Worm (Caenorhabditis elegans) whole organism, L2 larva: ENCODE data around the gene F47B8.1.

ENCODE experiments used
- F13H6.1 ChIP-seq: sonication (generic microtip); optimal IDR thresholded peaks from 2 replicates; lab custom pipeline; 2016; ENCODE audit warnings: missing genetic modification characterization, missing compliant biosample characterization
- R02D3.7 ChIP-seq: fragments of 150-350 bp; optimal IDR thresholded peaks from 2 replicates; lab custom pipeline; 2014; ENCODE audit warnings: missing biosample characterization, missing genetic modification characterization
- Y55F3AM.14 ChIP-seq: fragments of 200-800 bp; sonication (Bioruptor generic); optimal IDR thresholded peaks from 2 replicates; lab custom pipeline; 2018; ENCODE audit warnings: mild to moderate bottlenecking, missing genetic modification characterization, missing compliant biosample characterization
- ZK546.5 ChIP-seq: sonication (generic microtip); optimal IDR thresholded peaks from 2 replicates; lab custom pipeline; 2017; ENCODE audit warnings: missing biosample characterization, missing genetic modification characterization
- alr-1 ChIP-seq: fragments of 150-350 bp; optimal IDR thresholded peaks from 2 replicates; lab custom pipeline; 2014; ENCODE audit warnings: missing biosample characterization, missing genetic modification characterization
- aly-2 ChIP-seq: fragments of 150-350 bp; optimal IDR thresholded peaks from 2 replicates; lab custom pipeline; 2014; ENCODE audit warnings: missing biosample characterization, missing genetic modification characterization
- blmp-1 ChIP-seq: sonication (generic microtip); optimal IDR thresholded peaks from 2 replicates; lab custom pipeline; 2017; ENCODE audit warnings: missing genetic modification characterization, mild to moderate bottlenecking, missing compliant biosample characterization, antibody characterized with exemption, moderate library complexity; ENCODE audit not compliant: insufficient read depth
- ceh-16 ChIP-seq: fragments of 150-350 bp; optimal IDR thresholded peaks from 2 replicates; lab custom pipeline; 2014; ENCODE audit warnings: missing biosample characterization, missing genetic modification characterization
- ceh-82 ChIP-seq: fragments of 150-350 bp; optimal IDR thresholded peaks from 2 replicates; lab custom pipeline; 2014; ENCODE audit warnings: missing biosample characterization, missing genetic modification characterization
- crh-2 ChIP-seq: sonication (generic microtip); optimal IDR thresholded peaks from 2 replicates; lab custom pipeline; 2017; ENCODE audit warnings: missing biosample characterization, missing genetic modification characterization
- elt-1 ChIP-seq: fragments of 150-350 bp; optimal IDR thresholded peaks from 2 replicates; lab custom pipeline; 2014; ENCODE audit warnings: missing biosample characterization, missing genetic modification characterization
- elt-3 ChIP-seq: sonication (generic microtip); optimal IDR thresholded peaks from 2 replicates; lab custom pipeline; 2017; ENCODE audit warnings: missing biosample characterization, missing genetic modification characterization
- fos-1 ChIP-seq: fragments of 150-350 bp; optimal IDR thresholded peaks from 2 replicates; lab custom pipeline; 2014; ENCODE audit warnings: missing biosample characterization, missing genetic modification characterization
- gmeb-1 ChIP-seq: fragments of 150-350 bp; optimal IDR thresholded peaks from 2 replicates; lab custom pipeline; 2014; ENCODE audit warnings: missing biosample characterization, missing genetic modification characterization
- lin-11 ChIP-seq: fragments of 150-350 bp; sonication (generic microtip); optimal IDR thresholded peaks from 2 replicates; lab custom pipeline; 2014; ENCODE audit warnings: missing biosample characterization, missing genetic modification characterization, inconsistent platforms, mixed read lengths
- lin-13 ChIP-seq: fragments of 150-350 bp; optimal IDR thresholded peaks from 2 replicates; lab custom pipeline; 2014; ENCODE audit warnings: missing biosample characterization, missing genetic modification reagents, missing genetic modification characterization
- lin-39 ChIP-seq: fragments of 150-350 bp; optimal IDR thresholded peaks from 2 replicates; lab custom pipeline; 2014; ENCODE audit warnings: missing biosample characterization, missing genetic modification reagents, missing genetic modification characterization
- lsy-2 ChIP-seq, 2 experiments: fragments of 150-350 bp in 1 of 2; sonication (generic microtip) in 1 of 2; optimal IDR thresholded peaks; 2 replicates each; lab custom pipeline; 2014 to 2017; ENCODE audit warnings: missing biosample characterization in 2 of 2, missing genetic modification characterization in 2 of 2
- mab-5 ChIP-seq: fragments of 150-350 bp; optimal IDR thresholded peaks from 2 replicates; lab custom pipeline; 2014; ENCODE audit warnings: missing biosample characterization, missing genetic modification characterization
- mdl-1 ChIP-seq, 2 experiments: fragments of 150-350 bp in 1 of 2; sonication (generic microtip) in 1 of 2; optimal IDR thresholded peaks; 2 replicates each; lab custom pipeline; 2017; ENCODE audit warnings: missing biosample characterization in 2 of 2, missing genetic modification characterization in 2 of 2
- nhr-10 ChIP-seq: sonication (generic microtip); optimal IDR thresholded peaks from 2 replicates; lab custom pipeline; 2017; ENCODE audit warnings: missing biosample characterization, missing genetic modification characterization
- nhr-11 ChIP-seq: fragments of 150-350 bp; optimal IDR thresholded peaks from 2 replicates; lab custom pipeline; 2014; ENCODE audit warnings: missing biosample characterization, missing genetic modification characterization
- nhr-21 ChIP-seq: fragments of 150-350 bp; optimal IDR thresholded peaks from 2 replicates; lab custom pipeline; 2014; ENCODE audit warnings: missing biosample characterization, missing genetic modification characterization
- nhr-23 ChIP-seq: fragments of 150-350 bp; optimal IDR thresholded peaks from 2 replicates; lab custom pipeline; 2014; ENCODE audit warnings: missing biosample characterization, missing genetic modification reagents, missing genetic modification characterization
- nhr-237 ChIP-seq: fragments of 150-350 bp; optimal IDR thresholded peaks from 2 replicates; lab custom pipeline; 2014; ENCODE audit warnings: missing biosample characterization, missing genetic modification characterization
- nhr-25 ChIP-seq: fragments of 150-350 bp; sonication (generic microtip); optimal IDR thresholded peaks from 3 replicates; lab custom pipeline; 2014; ENCODE audit warnings: missing biosample characterization, missing genetic modification characterization
- nhr-6 ChIP-seq: fragments of 150-350 bp; optimal IDR thresholded peaks from 2 replicates; lab custom pipeline; 2014; ENCODE audit warnings: missing biosample characterization, missing genetic modification characterization
- peb-1 ChIP-seq: fragments of 150-350 bp; optimal IDR thresholded peaks from 2 replicates; lab custom pipeline; 2014; ENCODE audit warnings: missing biosample characterization, missing genetic modification characterization
- sem-4 ChIP-seq: fragments of 150-350 bp; optimal IDR thresholded peaks from 2 replicates; lab custom pipeline; 2014; ENCODE audit warnings: missing biosample characterization, missing genetic modification reagents, missing genetic modification characterization
- skn-1 ChIP-seq: sonication (generic microtip); optimal IDR thresholded peaks from 2 replicates; lab custom pipeline; 2017; ENCODE audit warnings: missing biosample characterization, missing genetic modification characterization
- sma-3 ChIP-seq: sonication (generic microtip); optimal IDR thresholded peaks from 2 replicates; lab custom pipeline; 2016; ENCODE audit warnings: missing genetic modification reagents, missing genetic modification characterization, missing compliant biosample characterization
- sma-9 ChIP-seq, 2 experiments: fragments of 150-350 bp in 1 of 2; sonication (generic microtip) in 1 of 2; optimal IDR thresholded peaks; 2 replicates each; lab custom pipeline; 2014 to 2016; ENCODE audit warnings: missing genetic modification characterization in 2 of 2, mild to moderate bottlenecking in 1 of 2, missing biosample characterization in 1 of 2, missing compliant biosample characterization in 1 of 2, missing genetic modification reagents in 1 of 2, moderate library complexity in 1 of 2
- snpc-4 ChIP-seq: fragments of 150-350 bp; optimal IDR thresholded peaks from 2 replicates; lab custom pipeline; 2014; ENCODE audit warnings: missing biosample characterization, missing genetic modification characterization
- unc-39 ChIP-seq: fragments of 150-350 bp; optimal IDR thresholded peaks from 2 replicates; lab custom pipeline; 2014; ENCODE audit warnings: missing biosample characterization, missing genetic modification characterization
- unc-55 ChIP-seq: fragments of 150-350 bp; sonication (generic microtip); optimal IDR thresholded peaks from 3 replicates; lab custom pipeline; 2014; ENCODE audit warnings: missing biosample characterization, missing genetic modification reagents, missing genetic modification characterization
- unc-62 ChIP-seq: fragments of 150-350 bp; optimal IDR thresholded peaks from 2 replicates; lab custom pipeline; 2014; ENCODE audit warnings: missing biosample characterization, missing genetic modification reagents, missing genetic modification characterization
- zag-1 ChIP-seq: fragments of 150-350 bp; optimal IDR thresholded peaks from 2 replicates; lab custom pipeline; 2014; ENCODE audit warnings: missing biosample characterization, missing genetic modification characterization
- ztf-1 ChIP-seq: fragments of 200-800 bp; sonication (Bioruptor generic); conservative IDR thresholded peaks from 2 replicates; pipeline ENCODE4 v1.3.6; 2022; ENCODE audit warnings: missing genetic modification characterization, missing compliant biosample characterization
- ztf-11 ChIP-seq: sonication (generic microtip); optimal IDR thresholded peaks from 2 replicates; lab custom pipeline; 2017; ENCODE audit warnings: missing biosample characterization, missing genetic modification characterization
- ztf-4 ChIP-seq: fragments of 150-350 bp; optimal IDR thresholded peaks from 2 replicates; lab custom pipeline; 2014; ENCODE audit warnings: missing biosample characterization, missing genetic modification characterization

The F47B8.1 gene

DNA sequence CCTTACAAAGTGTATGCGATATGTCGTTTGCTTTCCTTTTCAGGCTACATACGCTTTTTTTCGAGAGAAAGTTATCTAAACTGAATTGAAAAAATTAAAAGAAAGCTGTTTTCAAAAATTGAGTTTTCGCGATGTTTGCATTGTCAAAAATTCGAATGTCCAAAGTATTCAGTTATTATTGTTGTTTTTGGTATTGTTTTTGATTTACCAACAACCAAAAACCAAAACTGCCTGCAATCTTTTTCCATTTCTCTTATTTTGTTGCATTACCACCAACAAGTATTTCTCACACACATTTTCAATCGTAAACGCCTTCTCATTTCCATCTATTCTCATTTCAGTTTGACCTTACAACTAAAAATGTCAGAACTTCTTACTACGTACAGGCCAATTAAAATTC, 14.7 kb upstream of the F47B8.1 start, which contains the start of gene pepm-1:
Gene pepm-1 (plus strand): TSS at position 301 of the 400 bp plus-strand sequence.
- TF ChIP-seq lin-39 (tag; lab: Kevin White, UChicago) (no peak), ZK546.5 (tag; lab: Kevin White, UChicago) (no peak), blmp-1 (tag; lab: Kevin White, UChicago) (no peak)

DNA sequence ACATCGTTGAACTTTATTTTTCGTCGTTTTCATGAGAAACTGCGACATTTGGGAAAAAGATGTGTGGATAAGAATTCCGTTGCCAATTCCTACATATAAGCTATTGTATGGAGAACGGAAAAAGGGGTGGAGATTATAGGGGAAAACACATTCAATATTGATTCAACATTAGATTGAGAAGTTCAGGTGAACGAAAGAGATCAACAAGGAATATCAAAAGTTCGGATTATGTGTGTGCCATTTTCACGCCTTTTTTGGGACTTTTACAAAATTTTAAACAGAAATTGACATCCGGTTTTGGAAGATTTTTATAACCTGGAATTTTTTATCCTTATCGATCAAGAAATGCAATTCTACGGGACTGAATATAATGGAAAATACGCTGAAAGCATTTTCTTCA, 13.6 kb upstream of the F47B8.1 start, which contains the start of gene F47B8.5:
Gene F47B8.5 (minus strand): TSS at position 101 of the 400 bp plus-strand sequence.
- TF ChIP-seq F13H6.1 (tag; lab: Kevin White, UChicago) (no peak), lin-39 (tag; lab: Kevin White, UChicago) (no peak), nhr-6 (tag; lab: Kevin White, UChicago) (no peak), nhr-25 (tag; lab: Kevin White, UChicago) (no peak), elt-3 (tag; lab: Kevin White, UChicago) (no peak), lin-11 (no peak), sem-4 (tag; lab: Kevin White, UChicago) (no peak), ztf-1 (GFP tag; lab: Robert Waterston, UW) (no peak), sma-9 (GFP tag; optimal IDR thresholded peaks at IDR 0.05; lab: Kevin White, UChicago) (no peak), sma-9 (tag; optimal IDR thresholded peaks at IDR 0.05; lab: Kevin White, UChicago) (no peak), nhr-237 (tag; lab: Kevin White, UChicago) (no peak), ceh-82 (tag; lab: Kevin White, UChicago) (no peak), blmp-1 (tag; lab: Kevin White, UChicago) (no peak)

DNA sequence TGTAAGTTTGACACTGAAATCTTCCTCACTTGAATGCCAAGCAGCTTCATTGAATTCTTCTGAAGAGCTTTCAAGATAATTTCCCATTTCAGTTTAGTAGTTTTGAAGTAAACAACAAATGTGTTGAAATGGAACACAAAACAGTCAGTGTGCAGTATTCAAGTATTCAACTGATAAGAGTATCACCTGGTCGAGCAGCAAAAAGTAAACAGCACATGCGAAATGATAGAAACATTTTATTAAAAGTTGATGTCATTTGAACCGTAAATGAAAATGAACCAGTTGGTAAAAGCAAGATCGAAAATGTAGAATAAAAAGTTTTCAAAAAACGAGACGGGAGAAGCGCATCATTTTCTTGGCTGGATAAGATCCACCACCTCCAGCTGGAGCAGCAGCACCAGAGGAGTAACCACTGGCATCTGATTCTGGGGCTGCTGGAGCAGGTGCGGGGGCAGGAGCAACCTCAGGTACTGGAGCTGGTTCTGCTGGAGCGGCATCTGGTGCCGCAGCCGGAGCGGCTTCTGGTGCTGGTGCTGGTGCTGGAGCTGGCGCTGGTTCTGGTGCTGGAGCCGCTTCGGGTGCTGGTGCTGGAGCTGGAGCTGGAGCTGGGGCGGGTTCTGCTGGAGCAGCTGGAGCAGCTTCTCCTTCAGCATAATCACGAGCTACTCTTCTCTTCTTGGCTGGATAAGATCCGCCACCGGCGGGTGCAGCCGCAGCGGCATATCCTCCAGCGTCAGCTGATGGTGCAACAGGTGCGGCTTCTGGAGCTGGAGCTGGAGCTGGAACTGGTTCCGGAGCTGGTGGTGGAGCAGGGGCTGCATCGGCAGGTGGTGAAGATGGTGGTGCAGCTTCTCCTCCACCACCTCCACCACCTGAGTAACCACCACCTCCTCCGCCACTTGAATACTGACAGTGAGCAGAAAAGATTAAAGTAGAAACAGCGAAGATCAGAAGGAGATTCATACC, 10.6 kb upstream of the F47B8.1 start, which contains the start of the genes F47B8.4 and F47B8.18:
Gene F47B8.4 (minus strand): TSS at position 172 of the 966 bp plus-strand sequence.
Gene F47B8.18 (minus strand): TSS at position 963 of the 966 bp plus-strand sequence.
- no peak for TF ChIP-seq sma-9 (GFP tag; optimal IDR thresholded peaks at IDR 0.05; lab: Kevin White, UChicago)
- no peak for TF ChIP-seq sma-9 (tag; optimal IDR thresholded peaks at IDR 0.05; lab: Kevin White, UChicago)
- no peak for TF ChIP-seq ztf-4 (tag; lab: Kevin White, UChicago)
- no peak for TF ChIP-seq nhr-6 (tag; lab: Kevin White, UChicago)
- peak; percentile 26 for TF ChIP-seq fos-1 (tag; lab: Kevin White, UChicago)
- TF ChIP-seq unc-55 (GFP tag; lab: Kevin White, UChicago): no peak
- TF ChIP-seq, all 48 proteins: peak for 1

DNA sequence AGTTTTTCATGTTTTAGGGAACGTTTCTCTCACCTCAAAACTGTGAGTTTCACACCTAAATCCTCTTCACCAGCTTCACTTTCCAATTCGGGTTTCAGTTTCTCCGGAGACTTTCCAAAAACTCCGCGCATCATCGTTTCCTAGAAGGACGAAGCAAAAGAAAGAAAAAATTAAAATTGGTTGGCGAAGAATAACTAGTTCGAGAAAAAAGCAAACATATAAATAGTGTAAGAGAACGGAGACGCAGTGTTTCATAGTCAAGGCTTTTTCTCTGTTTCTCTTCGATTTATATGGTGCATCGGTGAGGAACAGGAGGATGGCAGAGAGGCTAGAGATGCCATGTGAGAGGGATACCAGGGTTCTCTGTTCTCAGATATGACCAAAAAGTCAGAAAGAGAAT, 8.6 kb upstream of the F47B8.1 start, which contains the start of gene F47B8.3:
Gene F47B8.3 (minus strand): TSS at position 261 of the 400 bp plus-strand sequence.
- TF ChIP-seq nhr-25 (tag; lab: Kevin White, UChicago) (peak; percentile 1), ceh-16 (tag; lab: Kevin White, UChicago) (no peak), blmp-1 (tag; lab: Kevin White, UChicago) (no peak), nhr-21 (tag; lab: Kevin White, UChicago) (no peak), aly-2 (no peak), mdl-1 (tag; optimal IDR thresholded peaks at IDR 0.05; lab: Kevin White, UChicago) (no peak), alr-1 (no peak), nhr-237 (tag; lab: Kevin White, UChicago) (no peak), skn-1 (tag; lab: Kevin White, UChicago) (no peak), elt-3 (tag; lab: Kevin White, UChicago) (no peak), lsy-2 (tag; optimal IDR thresholded peaks at IDR 0.05; lab: Kevin White, UChicago) (peak in 1 of 2 experiments; percentile 62), nhr-23 (tag; lab: Kevin White, UChicago) (no peak), unc-62 (GFP tag; lab: Kevin White, UChicago) (no peak), F13H6.1 (tag; lab: Kevin White, UChicago) (peak; percentile 15), unc-55 (GFP tag; lab: Kevin White, UChicago) (peak; percentile 62), ztf-11 (no peak), gmeb-1 (tag; lab: Kevin White, UChicago) (peak; percentile 23), elt-1 (tag; lab: Kevin White, UChicago) (no peak), sma-3 (GFP tag; lab: Kevin White, UChicago) (no peak), ztf-1 (GFP tag; lab: Robert Waterston, UW) (no peak), nhr-6 (tag; lab: Kevin White, UChicago) (no peak), sma-9 (GFP tag; optimal IDR thresholded peaks at IDR 0.05; lab: Kevin White, UChicago) (peak; percentile 27), sma-9 (tag; optimal IDR thresholded peaks at IDR 0.05; lab: Kevin White, UChicago) (no peak), unc-39 (tag; lab: Kevin White, UChicago) (no peak), nhr-11 (no peak), Y55F3AM.14 (GFP tag; lab: Kevin White, UChicago) (no peak), nhr-10 (tag; lab: Kevin White, UChicago) (no peak), lin-11 (no peak), crh-2 (tag; lab: Kevin White, UChicago) (peak; percentile 56), mab-5 (tag; lab: Kevin White, UChicago) (no peak), sem-4 (tag; lab: Kevin White, UChicago) (peak; percentile 25), ZK546.5 (tag; lab: Kevin White, UChicago) (no peak), R02D3.7 (no peak), snpc-4 (tag; lab: Kevin White, UChicago) (peak; percentile 46), zag-1 (no peak), lin-13 (GFP tag; lab: Kevin White, UChicago) (peak; percentile 25), peb-1 (tag; lab: Kevin White, UChicago) (no peak), ztf-4 (tag; lab: Kevin White, UChicago) (no peak)
